Fruit fly (Drosophila melanogaster): ENCODE data around the gene Hr39.
A peak's percentile ranks its signal among the peaks of the same experiment; 100 is the strongest.

The Hr39 gene

DNA sequence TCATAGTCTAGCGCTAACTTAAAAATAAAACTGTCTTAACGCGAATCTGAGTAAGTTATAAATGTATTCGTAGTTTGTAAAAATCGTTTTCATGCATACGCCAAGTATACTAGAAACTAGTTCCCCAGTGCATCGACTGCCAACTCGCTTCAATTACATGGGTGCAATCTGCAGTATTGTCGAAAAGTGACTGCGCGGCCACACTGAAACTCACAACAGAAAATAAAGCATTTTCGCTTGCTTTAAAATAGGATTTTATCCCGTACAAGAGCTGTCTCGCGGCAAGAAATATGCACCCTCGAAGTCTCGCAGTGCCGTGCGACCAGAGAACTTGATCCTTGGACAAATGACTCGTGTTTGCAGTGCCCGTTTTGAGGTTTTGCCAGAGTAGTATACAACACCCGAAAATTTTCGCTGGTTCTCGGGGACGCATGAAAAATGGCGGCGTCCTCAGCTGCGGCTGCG, 15.9 kb upstream of the Hr39 start, which contains the start of gene CG8677 (continued):
- 0 out of 2 replicates have a peak, but pooled peaks have one; percentile 19 for TF ChIP-seq tna (GFP tag; IDR thresholded peaks at IDR 0.05; ENCODE audit: partially characterized antibody)
- TF ChIP-seq CG1603 (tag; optimal IDR thresholded peaks at IDR 0.05): peak; percentile 78
- peak; percentile 15; the same call in 1 of the 2 replicates for TF ChIP-seq danr (GFP tag; IDR thresholded peaks at IDR 0.05)
- TF ChIP-seq CG9437 (GFP tag; optimal IDR thresholded peaks at IDR 0.05): no peak
- TF ChIP-seq Gsc (GFP tag; IDR thresholded peaks at IDR 0.05): no peak
- peak; percentile 49 for TF ChIP-seq CG9932 (GFP tag; IDR thresholded peaks at IDR 0.05)
- TF ChIP-seq Xrp1 (GFP tag; IDR thresholded peaks at IDR 0.05): no peak
- no peak for TF ChIP-seq CG13624 (GFP tag; optimal IDR thresholded peaks at IDR 0.05)
- no peak for TF ChIP-seq CG18619 (GFP tag; optimal IDR thresholded peaks at IDR 0.05)
- no peak for TF ChIP-seq CG11695 (GFP tag; IDR thresholded peaks at IDR 0.05)
- TF ChIP-seq yki (optimal IDR thresholded peaks at IDR 0.05): no peak
- TF ChIP-seq Ets97D (GFP tag; optimal IDR thresholded peaks at IDR 0.05): peak; percentile 44
- TF ChIP-seq MBD-R2 (GFP tag; IDR thresholded peaks at IDR 0.05): peak; percentile 65
- TF ChIP-seq Myb (GFP tag; optimal IDR thresholded peaks at IDR 0.05): peak; percentile 80
- peak; percentile 14 for TF ChIP-seq Sry-δ (GFP tag; optimal IDR thresholded peaks at IDR 0.05)
- no peak for TF ChIP-seq Taf1 (GFP tag; IDR thresholded peaks at IDR 0.05)
- no peak for TF ChIP-seq bigmax (GFP tag; optimal IDR thresholded peaks at IDR 0.05)
- peak; percentile 13 for TF ChIP-seq CG12299 (tag; optimal IDR thresholded peaks at IDR 0.05)
- TF ChIP-seq sr (GFP tag; IDR thresholded peaks at IDR 0.05): no peak
- TF ChIP-seq Hmr (GFP tag; optimal IDR thresholded peaks at IDR 0.05): no peak
- TF ChIP-seq pho (GFP tag; optimal IDR thresholded peaks at IDR 0.05): no peak
- TF ChIP-seq mam (GFP tag; optimal IDR thresholded peaks at IDR 0.05): no peak
- peak; percentile 2 for TF ChIP-seq CTCF (GFP tag; optimal IDR thresholded peaks at IDR 0.05)
- no peak for TF ChIP-seq CG10366 (GFP tag; IDR thresholded peaks at IDR 0.05)
- no peak for TF ChIP-seq disco-r (GFP tag; optimal IDR thresholded peaks at IDR 0.05)
- TF ChIP-seq Atf3 (GFP tag; optimal IDR thresholded peaks at IDR 0.05): no peak
- TF ChIP-seq CG4328 (GFP tag; optimal IDR thresholded peaks at IDR 0.05): no peak
- no peak for TF ChIP-seq CG11456 (GFP tag; IDR thresholded peaks at IDR 0.05)
- TF ChIP-seq odd (GFP tag; optimal IDR thresholded peaks at IDR 0.05): no peak
- TF ChIP-seq CG2199 (GFP tag; IDR thresholded peaks at IDR 0.05): peak; percentile 67; the same call in 1 of the 3 replicates
- no peak for TF ChIP-seq CG7786 (GFP tag; optimal IDR thresholded peaks at IDR 0.05)
- peak; percentile 84 for TF ChIP-seq CG9797 (GFP tag; optimal IDR thresholded peaks at IDR 0.05)
- TF ChIP-seq HLH4C (GFP tag; IDR thresholded peaks at IDR 0.05; ENCODE audit: partially characterized antibody): peak; percentile 42; the same call in 1 of the 3 replicates
- no peak for TF ChIP-seq sna (GFP tag; IDR thresholded peaks at IDR 0.05; ENCODE audit: partially characterized antibody)
- peak; percentile 65; the same call in 2 of the 3 replicates for TF ChIP-seq CG34422 (GFP tag; IDR thresholded peaks at IDR 0.05)
- TF ChIP-seq CG12155 (GFP tag; optimal IDR thresholded peaks at IDR 0.05): no peak
- peak; percentile 29 for TF ChIP-seq Elba2 (GFP tag; optimal IDR thresholded peaks at IDR 0.05)
- no peak for TF ChIP-seq sqz (GFP tag; optimal IDR thresholded peaks at IDR 0.05)
- no peak for TF ChIP-seq CG2129 (GFP tag; IDR thresholded peaks at IDR 0.05; ENCODE audit: partially characterized antibody)
- no peak for TF ChIP-seq CG17612 (GFP tag; IDR thresholded peaks at IDR 0.05)
- TF ChIP-seq HLH54F (GFP tag; optimal IDR thresholded peaks at IDR 0.05): no peak
- TF ChIP-seq Opbp (GFP tag; IDR thresholded peaks at IDR 0.05; ENCODE audit: partially characterized antibody): 0 out of 3 replicates have a peak, but pooled peaks have one; percentile 40
- TF ChIP-seq her (GFP tag; optimal IDR thresholded peaks at IDR 0.05): peak; percentile 98
- TF ChIP-seq fru (optimal IDR thresholded peaks at IDR 0.05): no peak
- peak; percentile 63 for TF ChIP-seq sens (GFP tag)
- TF ChIP-seq Vsx1 (GFP tag; optimal IDR thresholded peaks at IDR 0.05): no peak
- TF ChIP-seq CoRest (tag; optimal IDR thresholded peaks at IDR 0.05): no peak
- TF ChIP-seq Poxn (GFP tag; IDR thresholded peaks at IDR 0.05): no peak
- peak; percentile 11 for TF ChIP-seq CG30020 (tag; optimal IDR thresholded peaks at IDR 0.05)
- no peak for TF ChIP-seq sens-2 (GFP tag; IDR thresholded peaks at IDR 0.05)
- no peak for TF ChIP-seq Hand (GFP tag; optimal IDR thresholded peaks at IDR 0.05)
- TF ChIP-seq p53 (GFP tag; optimal IDR thresholded peaks at IDR 0.05): peak; percentile 11
- TF ChIP-seq zf30C (GFP tag; optimal IDR thresholded peaks at IDR 0.05): peak; percentile 18
